Worm (Caenorhabditis elegans) whole organism, L4 larva: ENCODE results near the gene ccdc-47.

ENCODE experiments used
- F26F4.8 ChIP-seq: fragments of 200-800 bp; sonication (Bioruptor generic); conservative IDR thresholded peaks from 2 replicates; pipeline ENCODE4 v1.3.6; 2022; ENCODE audit warnings: missing genetic modification characterization, missing compliant biosample characterization
- Y105C5A.15 ChIP-seq: fragments of 200-800 bp; sonication (Bioruptor generic); IDR thresholded peaks from 2 replicates; pipeline ENCODE4 v1.3.6; 2022; ENCODE audit warnings: missing genetic modification characterization, missing compliant biosample characterization
- Y48G9A.11 ChIP-seq: fragments of 200-800 bp; sonication (Bioruptor generic); IDR thresholded peaks from 2 replicates; pipeline ENCODE4 v1.3.6; 2022; ENCODE audit warnings: missing genetic modification reagents, missing genetic modification characterization, missing compliant biosample characterization
- Y75B8A.6 ChIP-seq: fragments of 200-800 bp; sonication (Bioruptor generic); IDR thresholded peaks from 2 replicates; pipeline ENCODE4 v1.3.6; 2022; ENCODE audit warnings: missing genetic modification reagents, missing genetic modification characterization, missing compliant biosample characterization
- aha-1 ChIP-seq: fragments of 150-350 bp; peaks from one replicate; lab custom pipeline; 2014; ENCODE audit warnings: missing biosample characterization, missing genetic modification characterization
- ceh-44 ChIP-seq: fragments of 200-800 bp; sonication (Bioruptor generic); IDR thresholded peaks from 2 replicates; pipeline ENCODE4 v1.3.6; 2022; ENCODE audit warnings: missing genetic modification reagents, missing genetic modification characterization, missing compliant biosample characterization
- ceh-62 ChIP-seq: sonication (generic microtip); optimal IDR thresholded peaks from 2 replicates; lab custom pipeline; 2017; ENCODE audit warnings: missing biosample characterization, missing genetic modification characterization
- daf-16 ChIP-seq, 3 experiments: sonication (generic microtip); optimal IDR thresholded peaks; 2 replicates each; lab custom pipeline; 2016 to 2017; ENCODE audit warnings: missing genetic modification characterization in 3 of 3, missing genetic modification reagents in 3 of 3, mild to moderate bottlenecking in 2 of 3, missing compliant biosample characterization in 2 of 3, missing biosample characterization in 1 of 3, moderate library complexity in 1 of 3
- dmd-6 ChIP-seq: fragments of 200-800 bp; sonication (Bioruptor generic); IDR thresholded peaks from 2 replicates; pipeline ENCODE4 v1.3.6; 2022; ENCODE audit warnings: missing genetic modification reagents, missing genetic modification characterization, missing compliant biosample characterization
- dpl-1 ChIP-seq: fragments of 150-350 bp; optimal IDR thresholded peaks from 2 replicates; lab custom pipeline; 2014; ENCODE audit warnings: missing biosample characterization, missing genetic modification reagents, missing genetic modification characterization
- dve-1 ChIP-seq: sonication (generic microtip); optimal IDR thresholded peaks from 2 replicates; lab custom pipeline; 2017; ENCODE audit warnings: antibody characterized with exemption, mild to moderate bottlenecking, missing genetic modification characterization, missing compliant biosample characterization; ENCODE audit not compliant: insufficient read depth
- egl-43 ChIP-seq: fragments of 200-800 bp; sonication (Bioruptor generic); IDR thresholded peaks from 2 replicates; pipeline ENCODE4 v1.3.6; 2022; ENCODE audit warnings: missing genetic modification reagents, missing genetic modification characterization, missing compliant biosample characterization
- hif-1 ChIP-seq, 2 experiments: sonication (generic microtip); optimal IDR thresholded peaks; 2 replicates each; lab custom pipeline; 2016 to 2017; ENCODE audit warnings: missing compliant biosample characterization in 2 of 2, missing genetic modification characterization in 2 of 2, missing genetic modification reagents in 2 of 2, missing genotype in 2 of 2, mild to moderate bottlenecking in 1 of 2
- hlh-11 ChIP-seq: fragments of 200-800 bp; sonication (Bioruptor generic); optimal IDR thresholded peaks from 2 replicates; lab custom pipeline; 2018; ENCODE audit warnings: mild to moderate bottlenecking, missing genetic modification characterization, missing compliant biosample characterization
- hlh-30 ChIP-seq: sonication (generic microtip); optimal IDR thresholded peaks from 2 replicates; lab custom pipeline; 2017; ENCODE audit warnings: antibody characterized with exemption, mild to moderate bottlenecking, missing genetic modification characterization, missing compliant biosample characterization; ENCODE audit not compliant: insufficient read depth
- hmg-1.1 ChIP-seq: fragments of 200-800 bp; sonication (Bioruptor generic); IDR thresholded peaks from 2 replicates; pipeline ENCODE4 v1.3.6; 2022; ENCODE audit warnings: missing genetic modification reagents, missing genetic modification characterization, missing compliant biosample characterization
- lin-13 ChIP-seq: fragments of 150-350 bp; optimal IDR thresholded peaks from 2 replicates; lab custom pipeline; 2014; ENCODE audit warnings: missing biosample characterization, missing genetic modification reagents, missing genetic modification characterization
- lsy-2 ChIP-seq, 2 experiments: fragments of 150-350 bp in 1 of 2; sonication (generic microtip) in 1 of 2; optimal IDR thresholded peaks; 2 replicates each; lab custom pipeline; 2014 to 2017; ENCODE audit warnings: missing biosample characterization in 2 of 2, missing genetic modification characterization in 2 of 2
- madf-5 ChIP-seq, 2 experiments: fragments of 200-800 bp; sonication (Bioruptor generic); IDR thresholded peaks; 2 replicates each; pipeline ENCODE4 v1.3.6; 2022; ENCODE audit warnings: missing compliant biosample characterization in 2 of 2, missing genetic modification characterization in 2 of 2
- mdl-1 ChIP-seq, 2 experiments: fragments of 150-350 bp in 1 of 2; sonication (generic microtip) in 1 of 2; optimal IDR thresholded peaks; 2 replicates each; lab custom pipeline; 2014 to 2017; ENCODE audit warnings: missing biosample characterization in 2 of 2, missing genetic modification characterization in 2 of 2
- mes-2 ChIP-seq: sonication (generic microtip); optimal IDR thresholded peaks from 2 replicates; lab custom pipeline; 2016; ENCODE audit warnings: missing genotype, mild to moderate bottlenecking, missing genetic modification characterization, missing compliant biosample characterization; ENCODE audit not compliant: poor library complexity, severe bottlenecking
- mxl-3 ChIP-seq: fragments of 200-800 bp; sonication (Bioruptor generic); optimal IDR thresholded peaks from 2 replicates; lab custom pipeline; 2018; ENCODE audit warnings: mild to moderate bottlenecking, missing genetic modification characterization, missing compliant biosample characterization
- nhr-28 ChIP-seq: fragments of 150-350 bp; optimal IDR thresholded peaks from 2 replicates; lab custom pipeline; 2014; ENCODE audit warnings: missing biosample characterization, missing genetic modification characterization
- nhr-48 ChIP-seq: sonication (generic microtip); optimal IDR thresholded peaks from 2 replicates; lab custom pipeline; 2016; ENCODE audit warnings: mild to moderate bottlenecking, missing genetic modification characterization, missing compliant biosample characterization
- nhr-77 ChIP-seq: fragments of 150-350 bp; optimal IDR thresholded peaks from 2 replicates; lab custom pipeline; 2014; ENCODE audit warnings: missing biosample characterization, missing genetic modification characterization
- pha-4 ChIP-seq, 2 experiments: fragments of 150-350 bp in 1 of 2; fragments of 200-800 bp in 1 of 2; sonication (Bioruptor generic) in 1 of 2; IDR thresholded peaks in 1 of 2; optimal IDR thresholded peaks in 1 of 2; 2 replicates each; pipeline versions ENCODE4 v1.3.6 to Lab custom; 2014 to 2022; ENCODE audit warnings: missing genetic modification characterization in 2 of 2, missing genetic modification reagents in 2 of 2, missing biosample characterization in 1 of 2, missing compliant biosample characterization in 1 of 2
- saeg-2 ChIP-seq: fragments of 200-800 bp; sonication (Bioruptor generic); IDR thresholded peaks from 2 replicates; pipeline ENCODE4 v1.3.6; 2022; ENCODE audit warnings: missing genetic modification reagents, missing genetic modification characterization, missing compliant biosample characterization
- sdz-12 ChIP-seq: fragments of 200-800 bp; sonication (Bioruptor generic); optimal IDR thresholded peaks from 2 replicates; lab custom pipeline; 2018; ENCODE audit warnings: mild to moderate bottlenecking, missing genetic modification characterization, missing compliant biosample characterization
- set-16 ChIP-seq: fragments of 200-800 bp; sonication (Bioruptor generic); IDR thresholded peaks from 2 replicates; pipeline ENCODE4 v1.3.6; 2022; ENCODE audit warnings: missing genetic modification reagents, missing genetic modification characterization, missing compliant biosample characterization
- snpc-4 ChIP-seq: fragments of 150-350 bp; optimal IDR thresholded peaks from 2 replicates; lab custom pipeline; 2014; ENCODE audit warnings: missing biosample characterization, missing genetic modification characterization
- spr-3 ChIP-seq: fragments of 200-800 bp; sonication (Bioruptor generic); optimal IDR thresholded peaks from 2 replicates; lab custom pipeline; 2018; ENCODE audit warnings: mild to moderate bottlenecking, missing genetic modification characterization, missing compliant biosample characterization
- tag-97 ChIP-seq: fragments of 200-800 bp; sonication (Bioruptor generic); IDR thresholded peaks from 2 replicates; pipeline ENCODE4 v1.3.6; 2022; ENCODE audit warnings: missing genetic modification characterization, missing compliant biosample characterization
- unc-62 ChIP-seq, 3 experiments: fragments of 150-350 bp in 1 of 3; sonication (generic microtip); optimal IDR thresholded peaks in 2 of 3; peaks in 1 of 3; 1 replicate in 1 of 3; 2 replicates in 2 of 3; lab custom pipeline; 2014 to 2017; ENCODE audit warnings: missing biosample characterization in 3 of 3, missing genetic modification characterization in 3 of 3, missing genetic modification reagents in 3 of 3, missing genotype in 1 of 3
- vab-7 ChIP-seq: fragments of 200-800 bp; sonication (Bioruptor generic); IDR thresholded peaks from 2 replicates; pipeline ENCODE4 v1.3.6; 2022; ENCODE audit warnings: missing genetic modification reagents, missing genetic modification characterization, missing compliant biosample characterization
- zfp-3 ChIP-seq: fragments of 200-800 bp; sonication (Bioruptor generic); conservative IDR thresholded peaks from 2 replicates; pipeline ENCODE4 v1.3.6; 2022; ENCODE audit warnings: missing genetic modification reagents, missing genetic modification characterization, missing compliant biosample characterization
- zip-2 ChIP-seq: fragments of 150-350 bp; optimal IDR thresholded peaks from 2 replicates; lab custom pipeline; 2014; ENCODE audit warnings: missing biosample characterization, missing genetic modification characterization

ccdc-47 gene

ce11 chrIII:3873424-3873823, 43.3 kb upstream of the ccdc-47 start:
- TF ChIP-seq dmd-6 (GFP tag; lab: Robert Waterston, UW) (peak; percentile 65), Y75B8A.6 (GFP tag; lab: Robert Waterston, UW) (no peak), nhr-28 (tag; lab: Kevin White, UChicago) (peak; percentile 64), dve-1 (peak; percentile 34), lin-13 (GFP tag; lab: Kevin White, UChicago) (peak; percentile 25), pha-4 (GFP tag; IDR thresholded peaks at IDR 0.05; lab: Robert Waterston, UW) (peak; percentile 26; the same call in 1 of the 2 replicates), pha-4 (tag; optimal IDR thresholded peaks at IDR 0.05; lab: Kevin White, UChicago) (no peak), hlh-30 (tag; lab: Kevin White, UChicago) (peak; percentile 65), mxl-3 (peak; percentile 86), set-16 (GFP tag; lab: Robert Waterston, UW) (peak; percentile 35; the same call in 1 of the 2 replicates), vab-7 (GFP tag; lab: Robert Waterston, UW) (0 out of 2 replicates have a peak, but pooled peaks have one; percentile 34), zip-2 (no peak), nhr-77 (peak; percentile 41), spr-3 (GFP tag; lab: Kevin White, UChicago) (peak; percentile 11), hif-1 (tag; optimal IDR thresholded peaks at IDR 0.05; lab: Kevin White, UChicago) (peak in 1 of 2 experiments; percentile 61), tag-97 (GFP tag; lab: Robert Waterston, UW) (no peak), daf-16 (GFP tag; optimal IDR thresholded peaks at IDR 0.05; lab: Kevin White, UChicago) (no peak), daf-16 (tag; optimal IDR thresholded peaks at IDR 0.05; lab: Kevin White, UChicago) (peak; percentile 71), saeg-2 (GFP tag; lab: Robert Waterston, UW) (no peak), hlh-11 (tag; lab: Kevin White, UChicago) (peak; percentile 72), madf-5 (GFP tag; IDR thresholded peaks at IDR 0.05; lab: Robert Waterston, UW) (no peak), mes-2 (tag; lab: Kevin White, UChicago) (peak; percentile 13), egl-43 (0 out of 2 replicates have a peak, but pooled peaks have one; percentile 40), unc-62 (GFP tag; optimal IDR thresholded peaks at IDR 0.05 in 1 of 2; lab: Kevin White, UChicago) (no peak), unc-62 (tag; optimal IDR thresholded peaks at IDR 0.05; lab: Kevin White, UChicago) (no peak), hmg-1.1 (GFP tag; lab: Robert Waterston, UW) (peak; percentile 42; the same call in 1 of the 2 replicates), mdl-1 (tag; optimal IDR thresholded peaks at IDR 0.05; lab: Kevin White, UChicago) (peak in 1 of 2 experiments; percentile 66), lsy-2 (tag; optimal IDR thresholded peaks at IDR 0.05; lab: Kevin White, UChicago) (peak; percentile 6 to 44)

- TF ChIP-seq ceh-44 (no peak), mdl-1 (tag; optimal IDR thresholded peaks at IDR 0.05; lab: Kevin White, UChicago) (peak in 1 of 2 experiments; percentile 11), Y48G9A.11 (GFP tag; lab: Robert Waterston, UW) (no peak), Y105C5A.15 (no peak), zip-2 (peak; percentile 31), sdz-12 (GFP tag; lab: Kevin White, UChicago) (no peak), mxl-3 (peak; percentile 38), saeg-2 (GFP tag; lab: Robert Waterston, UW) (no peak), unc-62 (GFP tag; optimal IDR thresholded peaks at IDR 0.05 in 1 of 2; lab: Kevin White, UChicago) (peak in 1 of 2 experiments; percentile 41), unc-62 (tag; optimal IDR thresholded peaks at IDR 0.05; lab: Kevin White, UChicago) (no peak), aha-1 (tag; lab: Kevin White, UChicago) (no peak), nhr-48 (tag; lab: Kevin White, UChicago) (no peak)
These were observed 42.3 kb upstream of the ccdc-47 start for ce11 chrIII:3874492-3874891.

DNA sequence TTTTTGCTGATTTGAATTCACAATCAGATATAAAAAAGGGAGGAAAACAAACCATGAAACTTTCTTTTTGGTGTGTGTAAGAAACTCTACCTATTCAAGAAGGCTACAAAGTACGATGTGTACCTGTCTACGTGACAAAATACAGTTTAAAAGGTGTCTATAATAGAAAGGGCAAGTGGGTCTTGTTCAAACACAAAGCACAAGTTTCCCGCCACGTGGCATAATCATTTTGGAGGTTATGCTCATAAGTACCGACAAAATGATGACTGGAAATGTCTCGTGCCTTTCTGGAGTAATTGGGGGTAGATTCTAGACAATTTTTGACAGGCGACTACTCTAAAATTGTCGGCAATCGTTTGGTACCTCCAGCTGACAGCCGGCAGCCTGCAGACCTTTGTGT, 41.9 kb upstream of the ccdc-47 start:
- TF ChIP-seq F26F4.8, result no peak
- peak; percentile 30 for TF ChIP-seq hlh-30 (tag; lab: Kevin White, UChicago)
- TF ChIP-seq zfp-3, result 0 out of 2 replicates have a peak, but pooled peaks have one; percentile 14
- peak; percentile 47 for TF ChIP-seq dve-1
- no peak for TF ChIP-seq dpl-1 (GFP tag; lab: Kevin White, UChicago)
- peak; percentile 35 for TF ChIP-seq hlh-11 (tag; lab: Kevin White, UChicago)
- no peak for TF ChIP-seq snpc-4 (tag; lab: Kevin White, UChicago)
- TF ChIP-seq ceh-62 (tag; lab: Kevin White, UChicago), result no peak
- TF ChIP-seq dmd-6 (GFP tag; lab: Robert Waterston, UW), result peak; percentile 74
- peak; percentile 67 for TF ChIP-seq nhr-28 (tag; lab: Kevin White, UChicago)
- no peak for TF ChIP-seq daf-16 (GFP tag; optimal IDR thresholded peaks at IDR 0.05; lab: Kevin White, UChicago)
- peak; percentile 17 for TF ChIP-seq daf-16 (tag; optimal IDR thresholded peaks at IDR 0.05; lab: Kevin White, UChicago)
- TF ChIP-seq lin-13 (GFP tag; lab: Kevin White, UChicago), result no peak
- TF ChIP-seq hif-1 (tag; optimal IDR thresholded peaks at IDR 0.05; lab: Kevin White, UChicago), result peak in 1 of 2 experiments; percentile 93
